Fruit fly (Drosophila melanogaster) whole organism, embryonic: ENCODE measurements around the gene RpS15Aa.

ENCODE experiments used
- ATbp ChIP-seq: fragments of 200-800 bp; sonication (Bioruptor generic); optimal IDR thresholded peaks from 2 replicates; lab custom pipeline; 2017; ENCODE audit warnings: missing biosample characterization, mild to moderate bottlenecking, missing genetic modification characterization, missing genetic modification reagents
- Abd-B ChIP-seq: fragments of 200-800 bp; sonication (Bioruptor generic); optimal IDR thresholded peaks from 2 replicates; lab custom pipeline; 2018; ENCODE audit warnings: missing biosample characterization, mild to moderate bottlenecking, missing genetic modification characterization, moderate library complexity
- CG10543 ChIP-seq: fragments of 200-800 bp; sonication (Bioruptor generic); optimal IDR thresholded peaks from 3 replicates; lab custom pipeline; 2017; ENCODE audit warnings: missing biosample characterization, mild to moderate bottlenecking, missing genetic modification characterization, moderate library complexity
- CG10979 ChIP-seq: fragments of 200-800 bp; sonication (Bioruptor generic); optimal IDR thresholded peaks from 2 replicates; lab custom pipeline; 2018; ENCODE audit warnings: missing biosample characterization, mild to moderate bottlenecking, missing genetic modification characterization, moderate library complexity
- CG11456 ChIP-seq: fragments of 200-800 bp; sonication (Bioruptor generic); IDR thresholded peaks from 3 replicates; pipeline ENCODE4 v1.3.6; 2022; ENCODE audit warnings: missing biosample characterization, missing genetic modification characterization
- CG12219 ChIP-seq: fragments of 200-800 bp; sonication (Bioruptor generic); optimal IDR thresholded peaks from 3 replicates; lab custom pipeline; 2018; ENCODE audit warnings: missing biosample characterization, mild to moderate bottlenecking, missing genetic modification characterization
- CG1647 ChIP-seq: fragments of 200-800 bp; sonication (Bioruptor generic); optimal IDR thresholded peaks from 3 replicates; lab custom pipeline; 2016; ENCODE audit warnings: missing biosample characterization, missing genetic modification characterization
- CG17361 ChIP-seq: fragments of 200-800 bp; sonication (Bioruptor generic); IDR thresholded peaks from 3 replicates; pipeline ENCODE4 v1.3.6; 2022; ENCODE audit warnings: missing biosample characterization, missing genetic modification characterization
- CG2875 ChIP-seq: fragments of 200-800 bp; sonication (Bioruptor generic); optimal IDR thresholded peaks from 2 replicates; lab custom pipeline; 2017; ENCODE audit warnings: missing biosample characterization, mild to moderate bottlenecking, missing genetic modification characterization, missing genetic modification reagents
- CG34422 ChIP-seq: fragments of 200-800 bp; sonication (Bioruptor generic); IDR thresholded peaks from 3 replicates; pipeline ENCODE4 v1.3.6; 2022; ENCODE audit warnings: missing biosample characterization, missing genetic modification characterization
- CG3838 ChIP-seq: fragments of 200-800 bp; sonication (Bioruptor generic); optimal IDR thresholded peaks from 3 replicates; lab custom pipeline; 2016; ENCODE audit warnings: missing biosample characterization, missing genetic modification characterization
- CG4820 ChIP-seq: fragments of 200-800 bp; sonication (Bioruptor generic); optimal IDR thresholded peaks from 3 replicates; lab custom pipeline; 2016; ENCODE audit warnings: missing biosample characterization, missing genetic modification characterization
- CG6689 ChIP-seq: fragments of 200-800 bp; sonication (Bioruptor generic); IDR thresholded peaks from 2 replicates; pipeline ENCODE4 v1.3.6; 2022; ENCODE audit warnings: missing biosample characterization, missing genetic modification characterization
- CG6791 ChIP-seq: fragments of 200-800 bp; sonication (Bioruptor generic); IDR thresholded peaks from 3 replicates; pipeline ENCODE4 v1.3.6; 2022; ENCODE audit warnings: missing biosample characterization, missing genetic modification characterization; ENCODE audit not compliant: partially characterized antibody
- CG7745 ChIP-seq: fragments of 200-800 bp; sonication (Bioruptor generic); optimal IDR thresholded peaks from 2 replicates; lab custom pipeline; 2018; ENCODE audit warnings: missing biosample characterization, mild to moderate bottlenecking, missing genetic modification characterization, moderate library complexity
- CG7963 ChIP-seq: fragments of 200-800 bp; sonication (Bioruptor generic); IDR thresholded peaks from 3 replicates; pipeline ENCODE4 v1.3.6; 2022; ENCODE audit warnings: missing biosample characterization, missing genetic modification characterization; ENCODE audit not compliant: partially characterized antibody
- CG8290 ChIP-seq, 3 experiments: fragments of 200-800 bp; sonication (Bioruptor generic); optimal IDR thresholded peaks; 2 replicates each; lab custom pipeline; 2016 to 2019; ENCODE audit warnings: missing biosample characterization in 3 of 3, missing genetic modification characterization in 3 of 3, mild to moderate bottlenecking in 2 of 3, moderate library complexity in 1 of 3
- CG9797 ChIP-seq: fragments of 200-800 bp; sonication (Bioruptor generic); optimal IDR thresholded peaks from 3 replicates; lab custom pipeline; 2018; ENCODE audit warnings: missing biosample characterization, mild to moderate bottlenecking, missing genetic modification characterization
- CkIIα-i1 ChIP-seq: fragments of 200-800 bp; sonication (Bioruptor generic); IDR thresholded peaks from 2 replicates; pipeline ENCODE4 v1.3.6; 2022; ENCODE audit warnings: missing biosample characterization, missing genetic modification characterization
- Dad ChIP-seq: fragments of 200-800 bp; sonication (Bioruptor generic); optimal IDR thresholded peaks from 3 replicates; lab custom pipeline; 2016; ENCODE audit warnings: missing biosample characterization, missing genetic modification characterization
- Dek ChIP-seq: fragments of 200-800 bp; sonication (Bioruptor generic); optimal IDR thresholded peaks from 3 replicates; lab custom pipeline; 2019; ENCODE audit warnings: missing biosample characterization, mild to moderate bottlenecking, missing genetic modification characterization, moderate library complexity
- Dip3 ChIP-seq: fragments of 200-800 bp; sonication (Bioruptor generic); optimal IDR thresholded peaks from 3 replicates; lab custom pipeline; 2016; ENCODE audit warnings: missing biosample characterization, missing genetic modification characterization
- Drgx ChIP-seq: fragments of 200-800 bp; sonication (Bioruptor generic); IDR thresholded peaks from 2 replicates; pipeline ENCODE4 v1.3.6; 2022; ENCODE audit warnings: missing biosample characterization, missing genetic modification characterization
- HLH4C ChIP-seq: fragments of 200-800 bp; sonication (Bioruptor generic); IDR thresholded peaks from 3 replicates; pipeline ENCODE4 v1.3.6; 2022; ENCODE audit warnings: missing biosample characterization, missing genetic modification characterization; ENCODE audit not compliant: partially characterized antibody
- NFAT ChIP-seq: fragments of 200-800 bp; sonication (Bioruptor generic); IDR thresholded peaks from 2 replicates; pipeline ENCODE4 v1.3.6; 2022; ENCODE audit warnings: missing biosample characterization, missing genetic modification characterization
- Opbp ChIP-seq: fragments of 200-800 bp; sonication (Bioruptor generic); IDR thresholded peaks from 3 replicates; pipeline ENCODE4 v1.3.6; 2022; ENCODE audit warnings: missing biosample characterization, missing genetic modification characterization; ENCODE audit not compliant: partially characterized antibody
- Scr ChIP-seq: fragments of 200-800 bp; sonication (Bioruptor generic); IDR thresholded peaks from 2 replicates; pipeline ENCODE4 v1.3.6; 2022; ENCODE audit warnings: missing biosample characterization, missing genetic modification characterization; ENCODE audit not compliant: partially characterized antibody
- Side ChIP-seq: fragments of 200-800 bp; sonication (Bioruptor generic); optimal IDR thresholded peaks from 2 replicates; lab custom pipeline; 2016; ENCODE audit warnings: missing biosample characterization, missing genetic modification characterization
- Sox102F ChIP-seq: fragments of 200-800 bp; sonication (Bioruptor generic); optimal IDR thresholded peaks from 2 replicates; lab custom pipeline; 2018; ENCODE audit warnings: missing biosample characterization, mild to moderate bottlenecking, missing genetic modification characterization, moderate library complexity
- Sry-β ChIP-seq: fragments of 200-800 bp; sonication (Bioruptor generic); optimal IDR thresholded peaks from 2 replicates; lab custom pipeline; 2018; ENCODE audit warnings: missing biosample characterization, mild to moderate bottlenecking, missing genetic modification characterization, moderate library complexity
- Trl ChIP-seq, 3 experiments: fragments of >200 bp in 2 of 3; fragments of 200-800 bp in 1 of 3; sonication (Bioruptor generic) in 1 of 3; optimal IDR thresholded peaks; 2 replicates in 1 of 3; 3 replicates in 2 of 3; lab custom pipeline; 2016 to 2017; ENCODE audit warnings: missing biosample characterization in 1 of 3, missing genetic modification characterization in 1 of 3
- bowl ChIP-seq: fragments of 200-800 bp; sonication (Bioruptor generic); IDR thresholded peaks from 2 replicates; pipeline ENCODE4 v1.3.6; 2022; ENCODE audit warnings: missing biosample characterization, missing genetic modification characterization
- ci ChIP-seq: fragments of 200-800 bp; sonication (Bioruptor generic); IDR thresholded peaks from 3 replicates; pipeline ENCODE4 v1.3.6; 2022; ENCODE audit warnings: missing biosample characterization, missing genetic modification characterization
- crc ChIP-seq: fragments of 200-800 bp; sonication (Bioruptor generic); optimal IDR thresholded peaks from 2 replicates; lab custom pipeline; 2016; ENCODE audit warnings: missing biosample characterization, missing genetic modification characterization
- dimm ChIP-seq: fragments of 200-800 bp; sonication (Bioruptor generic); IDR thresholded peaks from 2 replicates; pipeline ENCODE4 v1.3.6; 2022; ENCODE audit warnings: missing biosample characterization, missing genetic modification characterization
- emc ChIP-seq: fragments of 200-800 bp; sonication (Bioruptor generic); optimal IDR thresholded peaks from 2 replicates; lab custom pipeline; 2016; ENCODE audit warnings: missing biosample characterization, missing genetic modification characterization
- grau ChIP-seq: fragments of 200-800 bp; optimal IDR thresholded peaks from 3 replicates; lab custom pipeline; 2019; ENCODE audit warnings: missing biosample characterization, mild to moderate bottlenecking, missing genetic modification characterization, moderate library complexity
- hbn ChIP-seq: fragments of 200-800 bp; sonication (Bioruptor generic); IDR thresholded peaks from 2 replicates; pipeline ENCODE4 v1.3.6; 2022; ENCODE audit warnings: missing biosample characterization, missing genetic modification characterization; ENCODE audit not compliant: partially characterized antibody
- nau ChIP-seq: fragments of 200-800 bp; sonication (Bioruptor generic); optimal IDR thresholded peaks from 3 replicates; lab custom pipeline; 2017; ENCODE audit warnings: missing biosample characterization, mild to moderate bottlenecking, missing genetic modification characterization, missing genetic modification reagents
- oc ChIP-seq: fragments of 200-800 bp; sonication (Bioruptor generic); optimal IDR thresholded peaks from 2 replicates; lab custom pipeline; 2018; ENCODE audit warnings: missing biosample characterization, mild to moderate bottlenecking, missing genetic modification characterization, moderate library complexity
- org-1 ChIP-seq: fragments of 200-800 bp; sonication (Bioruptor generic); optimal IDR thresholded peaks from 2 replicates; lab custom pipeline; 2017; ENCODE audit warnings: missing biosample characterization, missing genetic modification characterization
- peb ChIP-seq: fragments of 200-800 bp; sonication (Bioruptor generic); IDR thresholded peaks from 2 replicates; pipeline ENCODE4 v1.3.6; 2022; ENCODE audit warnings: missing biosample characterization, missing genetic modification characterization
- pho ChIP-seq: fragments of 200-800 bp; sonication (Bioruptor generic); optimal IDR thresholded peaks from 2 replicates; lab custom pipeline; 2016; ENCODE audit warnings: missing biosample characterization, missing genetic modification characterization
- row ChIP-seq: fragments of 200-800 bp; sonication (Bioruptor generic); IDR thresholded peaks from 3 replicates; pipeline ENCODE4 v1.3.6; 2022; ENCODE audit warnings: missing biosample characterization, missing genetic modification characterization
- sens-2 ChIP-seq: fragments of 200-800 bp; sonication (Bioruptor generic); IDR thresholded peaks from 2 replicates; pipeline ENCODE4 v1.3.6; 2022; ENCODE audit warnings: missing biosample characterization, missing genetic modification characterization
- sisA ChIP-seq: fragments of 200-800 bp; sonication (Bioruptor generic); IDR thresholded peaks from 2 replicates; pipeline ENCODE4 v1.3.6; 2022; ENCODE audit warnings: missing biosample characterization, missing genetic modification characterization
- vnd ChIP-seq: fragments of 200-800 bp; sonication (Bioruptor generic); IDR thresholded peaks from 3 replicates; pipeline ENCODE4 v1.3.6; 2022; ENCODE audit warnings: missing biosample characterization, missing genetic modification characterization; ENCODE audit not compliant: partially characterized antibody
- yki ChIP-seq: fragments of >200 bp; optimal IDR thresholded peaks from 3 replicates; lab custom pipeline; 2018
- zen2 ChIP-seq: fragments of 200-800 bp; sonication (Bioruptor generic); IDR thresholded peaks from 3 replicates; pipeline ENCODE4 v1.3.6; 2022; ENCODE audit warnings: missing biosample characterization, missing genetic modification characterization; ENCODE audit not compliant: partially characterized antibody

Gene RpS15Aa

DNA sequence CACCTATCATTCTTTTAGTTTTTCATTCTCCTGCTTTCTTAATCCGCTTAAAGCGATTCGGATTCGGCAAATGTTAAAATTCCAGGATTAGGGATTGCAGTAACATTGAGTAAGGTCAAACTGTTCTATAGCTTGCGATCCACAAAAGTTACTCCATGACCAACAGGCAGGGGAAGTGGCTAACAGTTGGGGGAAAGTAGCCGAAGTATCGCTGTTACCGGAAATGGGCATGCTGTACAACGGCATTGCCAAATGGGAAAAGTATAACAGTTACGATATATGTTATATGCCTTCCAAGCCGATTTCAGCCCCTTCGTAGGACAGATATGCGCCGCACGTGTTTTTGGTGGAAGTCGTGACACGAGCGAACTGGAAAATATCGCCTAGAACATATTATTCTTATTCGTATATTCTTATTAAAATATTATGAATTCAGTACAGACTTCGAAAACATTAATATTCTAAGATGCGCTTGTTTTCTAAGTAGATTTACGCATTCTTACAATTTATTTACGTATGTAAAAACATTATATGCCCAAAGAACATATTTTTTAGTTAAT, 20.8 kb upstream of the RpS15Aa start (continued):
- TF ChIP-seq Drgx (GFP tag; lab: Robert Waterston, UW) (no peak), CG3838 (GFP tag; lab: Kevin White, UChicago) (no peak), Abd-B (GFP tag; lab: Kevin White, UChicago) (no peak), org-1 (GFP tag; lab: Kevin White, UChicago) (no peak), CG10979 (tag; lab: Kevin White, UChicago) (no peak), CG2875 (GFP tag; lab: Kevin White, UChicago) (no peak), Dek (tag; lab: Kevin White, UChicago) (no peak), row (GFP tag; lab: Robert Waterston, UW) (peak; percentile 61), CG6791 (GFP tag; lab: Robert Waterston, UW) (peak; percentile 44; the same call in 1 of the 3 replicates), CkIIα-i1 (GFP tag; lab: Robert Waterston, UW) (no peak), CG10543 (GFP tag; lab: Kevin White, UChicago) (no peak), CG1647 (no peak), CG7963 (GFP tag; lab: Robert Waterston, UW) (0 out of 3 replicates have a peak, but pooled peaks have one; percentile 47), oc (tag; lab: Kevin White, UChicago) (no peak), Sox102F (no peak), CG8290 (GFP tag; optimal IDR thresholded peaks at IDR 0.05; lab: Kevin White, UChicago) (no peak), CG8290 (tag; optimal IDR thresholded peaks at IDR 0.05; lab: Kevin White, UChicago) (no peak), peb (GFP tag; lab: Robert Waterston, UW) (no peak), ATbp (no peak), crc (no peak), CG17361 (no peak), vnd (peak; percentile 35; the same call in 1 of the 3 replicates), Scr (peak; percentile 71), CG11456 (no peak), CG6689 (GFP tag; lab: Robert Waterston, UW) (no peak), yki (lab: Kevin White, UChicago) (no peak), NFAT (GFP tag; lab: Robert Waterston, UW) (no peak), dimm (GFP tag; lab: Robert Waterston, UW) (no peak), grau (tag; lab: Kevin White, UChicago) (no peak), HLH4C (peak; percentile 50), sisA (GFP tag; lab: Robert Waterston, UW) (no peak), Trl (optimal IDR thresholded peaks at IDR 0.05; lab: Kevin White, UChicago) (no peak), Trl (GFP tag; optimal IDR thresholded peaks at IDR 0.05; lab: Kevin White, UChicago) (no peak), sens-2 (GFP tag; lab: Robert Waterston, UW) (no peak), Opbp (GFP tag; lab: Robert Waterston, UW) (peak; percentile 34; the same call in 1 of the 3 replicates), hbn (GFP tag; lab: Robert Waterston, UW) (peak; percentile 45; the same call in 1 of the 2 replicates), Dip3 (GFP tag; lab: Kevin White, UChicago) (no peak), zen2 (GFP tag; lab: Robert Waterston, UW) (no peak; the same call in 2 of the 3 replicates), Side (GFP tag; lab: Kevin White, UChicago) (no peak), nau (GFP tag; lab: Kevin White, UChicago) (no peak), CG9797 (GFP tag; lab: Kevin White, UChicago) (no peak), CG4820 (GFP tag; lab: Kevin White, UChicago) (no peak), CG34422 (no peak), Sry-β (GFP tag; lab: Kevin White, UChicago) (peak; percentile 77), CG7745 (tag; lab: Kevin White, UChicago) (no peak), bowl (GFP tag; lab: Robert Waterston, UW) (no peak), pho (GFP tag; lab: Kevin White, UChicago) (no peak), CG12219 (no peak), ci (GFP tag; lab: Robert Waterston, UW) (0 out of 3 replicates have a peak, but pooled peaks have one; percentile 53), emc (GFP tag; lab: Kevin White, UChicago) (no peak), Dad (no peak)
